Fruit fly (Drosophila melanogaster): Measurements from ENCODE around the gene Torsin.

dm6 chrX:4643887-4644286 lies 5.9 kb downstream of the Torsin start, which contains the start of gene CG3081:
- no peak for TF ChIP-seq CTCF (optimal IDR thresholded peaks at IDR 0.05)
- TF ChIP-seq CG8478 (optimal IDR thresholded peaks at IDR 0.05): no peak

Data from S2 (cell line).